Worm (Caenorhabditis elegans) whole organism, mixed stage, embryonic: ENCODE data around the gene ZC13.1.

Experiments
- M03D4.4 ChIP-seq: sonication (generic microtip); optimal IDR thresholded peaks from 2 replicates; lab custom pipeline; 2017; ENCODE audit warnings: mild to moderate bottlenecking, missing genetic modification characterization, missing compliant biosample characterization
- bed-3 ChIP-seq: fragments of 200-800 bp; sonication (Bioruptor generic); optimal IDR thresholded peaks from 3 replicates; lab custom pipeline; 2018; ENCODE audit warnings: mild to moderate bottlenecking, missing genetic modification characterization, moderate library complexity, missing compliant biosample characterization
- blmp-1 ChIP-seq: fragments of 150-350 bp; optimal IDR thresholded peaks from 2 replicates; lab custom pipeline; 2014; ENCODE audit warnings: missing biosample characterization, missing genetic modification characterization
- ceh-39 ChIP-seq: fragments of 150-350 bp; optimal IDR thresholded peaks from 2 replicates; lab custom pipeline; 2014; ENCODE audit warnings: missing biosample characterization, missing genetic modification characterization
- ceh-43 ChIP-seq: fragments of 200-800 bp; sonication (Bioruptor generic); optimal IDR thresholded peaks from 2 replicates; lab custom pipeline; 2018; ENCODE audit warnings: mild to moderate bottlenecking, missing genetic modification characterization, moderate library complexity, missing compliant biosample characterization
- ceh-83 ChIP-seq: fragments of 200-800 bp; sonication (Bioruptor generic); optimal IDR thresholded peaks from 2 replicates; lab custom pipeline; 2018; ENCODE audit warnings: mild to moderate bottlenecking, missing genetic modification characterization, missing compliant biosample characterization
- ces-1 ChIP-seq: fragments of 150-350 bp; optimal IDR thresholded peaks from 2 replicates; lab custom pipeline; 2014; ENCODE audit warnings: missing biosample characterization, missing genetic modification reagents, missing genetic modification characterization
- cnd-1 ChIP-seq: fragments of 200-800 bp; sonication (Bioruptor generic); optimal IDR thresholded peaks from 2 replicates; lab custom pipeline; 2018; ENCODE audit warnings: mild to moderate bottlenecking, missing genetic modification characterization, missing compliant biosample characterization
- drap-1 ChIP-seq: fragments of 200-800 bp; sonication (Bioruptor generic); optimal IDR thresholded peaks from 3 replicates; lab custom pipeline; 2018; ENCODE audit warnings: mild to moderate bottlenecking, missing genetic modification characterization, missing compliant biosample characterization
- elt-3 ChIP-seq: fragments of 150-350 bp; optimal IDR thresholded peaks from 2 replicates; lab custom pipeline; 2014; ENCODE audit warnings: missing biosample characterization, missing genetic modification characterization
- flh-1 ChIP-seq: fragments of 200-800 bp; sonication (Bioruptor generic); optimal IDR thresholded peaks from 2 replicates; lab custom pipeline; 2018; ENCODE audit warnings: mild to moderate bottlenecking, missing genetic modification characterization, moderate library complexity, missing compliant biosample characterization
- ham-2 ChIP-seq: fragments of 200-800 bp; sonication (Bioruptor generic); optimal IDR thresholded peaks from 2 replicates; lab custom pipeline; 2018; ENCODE audit warnings: mild to moderate bottlenecking, missing genetic modification characterization, missing compliant biosample characterization
- hlh-1 ChIP-seq: fragments of 150-350 bp; optimal IDR thresholded peaks from 2 replicates; lab custom pipeline; 2014; ENCODE audit warnings: missing biosample characterization, missing genetic modification reagents, missing genetic modification characterization
- lin-13 ChIP-seq: fragments of 150-350 bp; optimal IDR thresholded peaks from 2 replicates; lab custom pipeline; 2014; ENCODE audit warnings: missing biosample characterization, missing genetic modification characterization
- lin-32 ChIP-seq: fragments of 200-800 bp; sonication (Bioruptor generic); optimal IDR thresholded peaks from 2 replicates; lab custom pipeline; 2018; ENCODE audit warnings: mild to moderate bottlenecking, missing genetic modification characterization, missing compliant biosample characterization
- lsy-2 ChIP-seq: fragments of 150-350 bp; optimal IDR thresholded peaks from 2 replicates; lab custom pipeline; 2014; ENCODE audit warnings: missing biosample characterization, missing genetic modification characterization
- mab-5 ChIP-seq: fragments of 150-350 bp; optimal IDR thresholded peaks from 2 replicates; lab custom pipeline; 2014; ENCODE audit warnings: missing biosample characterization, missing genetic modification characterization
- mep-1 ChIP-seq: fragments of 150-350 bp; optimal IDR thresholded peaks from 2 replicates; lab custom pipeline; 2017; ENCODE audit warnings: missing biosample characterization, missing genetic modification reagents, missing genetic modification characterization, inconsistent platforms
- mls-2 ChIP-seq: sonication (generic microtip); optimal IDR thresholded peaks from 2 replicates; lab custom pipeline; 2016; ENCODE audit warnings: mild to moderate bottlenecking, missing genetic modification characterization, moderate library complexity, missing compliant biosample characterization
- nhr-12 ChIP-seq: fragments of 150-350 bp; optimal IDR thresholded peaks from 2 replicates; lab custom pipeline; 2014; ENCODE audit warnings: missing biosample characterization, missing genetic modification characterization
- nhr-2 ChIP-seq: fragments of 150-350 bp; optimal IDR thresholded peaks from 2 replicates; lab custom pipeline; 2014; ENCODE audit warnings: missing biosample characterization, missing genetic modification characterization
- nhr-237 ChIP-seq: fragments of 150-350 bp; optimal IDR thresholded peaks from 2 replicates; lab custom pipeline; 2014; ENCODE audit warnings: missing biosample characterization, missing genetic modification characterization
- nhr-28 ChIP-seq: fragments of 150-350 bp; optimal IDR thresholded peaks from 2 replicates; lab custom pipeline; 2014; ENCODE audit warnings: missing biosample characterization, missing genetic modification characterization
- nhr-76 ChIP-seq: sonication (generic microtip); optimal IDR thresholded peaks from 2 replicates; lab custom pipeline; 2017; ENCODE audit warnings: missing biosample characterization, missing genetic modification characterization
- pha-4 ChIP-seq: fragments of 150-350 bp; optimal IDR thresholded peaks from 2 replicates; lab custom pipeline; 2018; ENCODE audit warnings: missing biosample characterization, missing genetic modification reagents, missing genetic modification characterization
- snpc-4 ChIP-seq: fragments of 150-350 bp; optimal IDR thresholded peaks from 2 replicates; lab custom pipeline; 2014; ENCODE audit warnings: missing biosample characterization, missing genetic modification characterization
- sptf-1 ChIP-seq: sonication (generic microtip); optimal IDR thresholded peaks from 2 replicates; lab custom pipeline; 2017; ENCODE audit warnings: mild to moderate bottlenecking, missing genetic modification characterization, moderate library complexity, missing compliant biosample characterization
- tbx-8 ChIP-seq: fragments of 200-800 bp; sonication (Bioruptor generic); optimal IDR thresholded peaks from 2 replicates; lab custom pipeline; 2018; ENCODE audit warnings: mild to moderate bottlenecking, missing genetic modification characterization, moderate library complexity, missing compliant biosample characterization
- unc-120 ChIP-seq: sonication (generic microtip); optimal IDR thresholded peaks from 2 replicates; lab custom pipeline; 2017; ENCODE audit warnings: missing genetic modification characterization, missing compliant biosample characterization; ENCODE audit not compliant: poor library complexity, severe bottlenecking
- unc-39 ChIP-seq: fragments of 150-350 bp; optimal IDR thresholded peaks from 2 replicates; lab custom pipeline; 2014; ENCODE audit warnings: missing biosample characterization, missing genetic modification characterization
- unc-62 ChIP-seq: fragments of 150-350 bp; optimal IDR thresholded peaks from 2 replicates; lab custom pipeline; 2014; ENCODE audit warnings: missing biosample characterization, missing genetic modification reagents, missing genetic modification characterization
- zip-8 ChIP-seq: fragments of 150-350 bp; optimal IDR thresholded peaks from 2 replicates; lab custom pipeline; 2014; ENCODE audit warnings: missing biosample characterization, missing genetic modification characterization
- ztf-11 ChIP-seq: fragments of 150-350 bp; optimal IDR thresholded peaks from 2 replicates; lab custom pipeline; 2014; ENCODE audit warnings: missing biosample characterization, missing genetic modification characterization

ZC13.1 gene

DNA sequence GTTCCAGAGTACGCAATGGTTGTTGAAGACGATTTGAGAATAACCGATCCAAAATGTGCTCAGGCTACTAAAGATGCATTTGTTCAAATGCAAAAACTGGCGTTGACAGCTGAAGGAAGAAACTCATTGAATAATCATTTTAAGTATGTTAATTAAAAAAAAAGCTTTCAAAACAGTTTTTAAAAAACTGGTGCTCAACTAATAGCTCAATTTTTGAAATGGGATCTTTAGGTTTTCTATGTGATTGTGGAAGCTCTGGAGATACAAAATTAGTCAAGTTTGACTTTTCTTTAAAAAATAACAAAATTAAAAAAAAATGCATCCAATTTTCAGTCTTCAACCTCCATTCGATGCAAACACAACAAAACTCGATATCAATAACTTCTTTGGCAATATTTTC is 3.4 kb upstream of the ZC13.1 start:
- TF ChIP-seq lsy-2: no peak
- TF ChIP-seq nhr-28 (tag; lab: Kevin White, UChicago): no peak
- TF ChIP-seq unc-120 (tag; lab: Kevin White, UChicago): no peak
- no peak for TF ChIP-seq elt-3
- TF ChIP-seq pha-4 (tag; lab: Kevin White, UChicago): no peak
- TF ChIP-seq nhr-76 (tag; lab: Kevin White, UChicago): no peak
- TF ChIP-seq nhr-12 (tag; lab: Kevin White, UChicago): no peak
- TF ChIP-seq zip-8 (tag; lab: Kevin White, UChicago): no peak
- TF ChIP-seq ham-2: no peak
- no peak for TF ChIP-seq tbx-8 (GFP tag; lab: Kevin White, UChicago)
- TF ChIP-seq ceh-43: no peak
- TF ChIP-seq ztf-11 (tag; lab: Kevin White, UChicago): no peak
- no peak for TF ChIP-seq bed-3 (GFP tag; lab: Kevin White, UChicago)
- TF ChIP-seq mls-2 (tag; lab: Kevin White, UChicago): no peak
- TF ChIP-seq lin-32: no peak
- no peak for TF ChIP-seq nhr-2 (tag; lab: Kevin White, UChicago)

- TF ChIP-seq cnd-1 (tag; lab: Kevin White, UChicago) (no peak), nhr-12 (tag; lab: Kevin White, UChicago) (no peak), M03D4.4 (tag; lab: Kevin White, UChicago) (no peak), zip-8 (tag; lab: Kevin White, UChicago) (no peak), ces-1 (GFP tag; lab: Kevin White, UChicago) (no peak), ztf-11 (tag; lab: Kevin White, UChicago) (no peak), tbx-8 (GFP tag; lab: Kevin White, UChicago) (no peak), lsy-2 (no peak)
Observed at ce11 chrX:880367-880766, 3.3 kb downstream of the ZC13.1 start, which contains the start of gene ZC13.2. TSS of gene ZC13.2 (plus strand) at chrX:880667.

DNA sequence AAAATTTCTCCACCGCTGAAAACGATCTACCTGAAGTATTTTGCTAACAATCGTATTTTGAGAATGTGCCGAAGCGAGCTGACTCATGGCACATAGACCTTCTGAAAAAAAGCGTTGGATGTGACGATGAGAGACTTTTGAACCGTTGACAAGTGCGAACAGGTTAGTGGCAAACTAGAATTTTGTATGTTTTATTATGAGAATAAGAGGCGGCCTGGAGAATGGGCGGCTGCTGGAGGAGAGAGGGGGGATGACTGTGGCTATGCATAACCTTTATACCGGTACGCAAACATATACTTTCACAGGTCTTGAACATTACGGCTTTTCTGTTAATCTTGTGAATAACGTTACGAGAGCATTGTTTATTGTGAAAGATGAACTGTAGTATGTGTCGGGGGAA is 11.3 kb downstream of the ZC13.1 start, which contains the start of gene mam-1:
Gene mam-1, minus strand, starts transcription at position 101 of the 400 bp plus-strand sequence.
- TF ChIP-seq elt-3 (no peak), ztf-11 (tag; lab: Kevin White, UChicago) (no peak), nhr-28 (tag; lab: Kevin White, UChicago) (no peak), mep-1 (tag; lab: Kevin White, UChicago) (no peak), ces-1 (GFP tag; lab: Kevin White, UChicago) (no peak), mls-2 (tag; lab: Kevin White, UChicago) (no peak), nhr-76 (tag; lab: Kevin White, UChicago) (no peak), unc-62 (GFP tag; lab: Kevin White, UChicago) (no peak), M03D4.4 (tag; lab: Kevin White, UChicago) (no peak), hlh-1 (tag; lab: Kevin White, UChicago) (no peak), ceh-83 (no peak), sptf-1 (tag; lab: Kevin White, UChicago) (no peak), mab-5 (no peak)

ce11 chrX:897948-898347 is 20.9 kb downstream of the ZC13.1 start, which contains the start of gene mab-7:
TSS of gene mab-7 (minus strand) at chrX:898048.
- TF ChIP-seq ham-2: no peak

- no peak for TF ChIP-seq nhr-28 (tag; lab: Kevin White, UChicago)
- TF ChIP-seq zip-8 (tag; lab: Kevin White, UChicago): no peak
- no peak for TF ChIP-seq hlh-1 (tag; lab: Kevin White, UChicago)
- TF ChIP-seq mep-1 (tag; lab: Kevin White, UChicago): no peak
- TF ChIP-seq lin-13 (tag; lab: Kevin White, UChicago): no peak
- TF ChIP-seq blmp-1 (tag; lab: Kevin White, UChicago): no peak
- no peak for TF ChIP-seq lin-32
- TF ChIP-seq lsy-2: no peak
- TF ChIP-seq unc-39 (tag; lab: Kevin White, UChicago): no peak
- TF ChIP-seq M03D4.4 (tag; lab: Kevin White, UChicago): no peak
- no peak for TF ChIP-seq ztf-11 (tag; lab: Kevin White, UChicago)
- TF ChIP-seq pha-4 (tag; lab: Kevin White, UChicago): no peak
- no peak for TF ChIP-seq elt-3
- TF ChIP-seq nhr-2 (tag; lab: Kevin White, UChicago): no peak
- no peak for TF ChIP-seq nhr-76 (tag; lab: Kevin White, UChicago)
- no peak for TF ChIP-seq mls-2 (tag; lab: Kevin White, UChicago)
Observed at ce11 chrX:902512-902911, 25.5 kb downstream of the ZC13.1 start, which contains the start of gene ZC13.10. TSS of gene ZC13.10 (minus strand) at chrX:902612.

DNA sequence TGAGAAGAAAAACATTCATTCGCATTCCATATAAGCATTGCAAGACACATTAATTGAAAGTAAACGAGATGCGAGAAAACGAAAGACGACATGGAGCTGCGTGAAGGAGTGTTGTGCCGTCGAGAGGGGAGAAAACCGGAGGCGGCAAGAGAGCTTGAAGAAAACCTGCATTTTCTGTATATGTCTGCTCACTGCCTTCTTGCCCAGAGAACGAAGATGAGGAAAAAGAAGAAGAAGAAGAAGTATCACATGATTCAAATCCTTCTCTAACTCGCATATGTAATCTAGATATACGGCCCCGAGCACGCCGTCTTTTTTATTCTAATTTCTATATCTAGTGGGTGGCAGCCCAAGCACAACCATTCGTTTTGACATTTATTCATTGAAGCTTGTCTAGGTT is 33.3 kb downstream of the ZC13.1 start:
- TF ChIP-seq sptf-1 (tag; lab: Kevin White, UChicago) (no peak), pha-4 (tag; lab: Kevin White, UChicago) (no peak), ces-1 (GFP tag; lab: Kevin White, UChicago) (no peak), blmp-1 (tag; lab: Kevin White, UChicago) (no peak), M03D4.4 (tag; lab: Kevin White, UChicago) (no peak), unc-120 (tag; lab: Kevin White, UChicago) (no peak), mls-2 (tag; lab: Kevin White, UChicago) (no peak), lin-32 (no peak), snpc-4 (no peak), ztf-11 (tag; lab: Kevin White, UChicago) (no peak), zip-8 (tag; lab: Kevin White, UChicago) (no peak), flh-1 (GFP tag; lab: Kevin White, UChicago) (no peak), drap-1 (GFP tag; lab: Kevin White, UChicago) (no peak), unc-62 (GFP tag; lab: Kevin White, UChicago) (no peak), ceh-83 (no peak), nhr-237 (tag; lab: Kevin White, UChicago) (no peak), ceh-39 (tag; lab: Kevin White, UChicago) (no peak)
